Worm (Caenorhabditis elegans) whole organism, L4/young adult: ENCODE results near the gene Y36E3A.2.

Experiments
- W03F9.2 ChIP-seq: fragments of 150-350 bp; optimal IDR thresholded peaks from 2 replicates; lab custom pipeline; 2014; ENCODE audit warnings: missing biosample characterization, missing genetic modification characterization
- him-1 ChIP-seq: sonication (generic microtip); optimal IDR thresholded peaks from 2 replicates; lab custom pipeline; 2016; ENCODE audit warnings: missing genotype, missing genetic modification reagents, missing genetic modification characterization, missing compliant biosample characterization

DNA sequence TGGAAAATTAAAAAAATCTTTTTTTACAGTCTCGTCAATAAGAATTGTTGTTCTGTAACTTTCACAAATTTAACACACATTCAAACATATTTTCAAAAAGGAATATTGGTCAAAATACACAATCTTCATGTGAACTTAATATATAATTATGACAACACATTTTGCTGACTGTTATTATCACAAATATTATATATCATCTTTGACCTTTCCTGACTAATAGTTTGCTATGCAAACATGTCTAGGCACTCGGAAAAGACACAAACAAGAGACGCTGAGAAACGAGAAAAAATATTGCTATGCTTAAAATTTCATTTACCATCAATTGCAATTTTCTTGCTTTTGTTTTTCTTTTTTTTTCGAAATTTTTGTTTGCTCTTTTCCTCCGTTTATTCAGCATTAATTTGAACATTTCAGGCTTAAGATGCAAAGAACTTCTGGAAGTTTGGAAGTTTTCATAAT, 24.0 kb upstream of the Y36E3A.2 start, which contains the start of gene fbxa-135:
- TF ChIP-seq him-1 (tag; lab: Kevin White, UChicago) (no peak), W03F9.2 (tag; lab: Kevin White, UChicago) (no peak)
